Worm (Caenorhabditis elegans): ENCODE results near the gene acl-4.
A peak's percentile ranks its signal among the peaks of the same experiment; 100 is the strongest.

Gene acl-4

DNA sequence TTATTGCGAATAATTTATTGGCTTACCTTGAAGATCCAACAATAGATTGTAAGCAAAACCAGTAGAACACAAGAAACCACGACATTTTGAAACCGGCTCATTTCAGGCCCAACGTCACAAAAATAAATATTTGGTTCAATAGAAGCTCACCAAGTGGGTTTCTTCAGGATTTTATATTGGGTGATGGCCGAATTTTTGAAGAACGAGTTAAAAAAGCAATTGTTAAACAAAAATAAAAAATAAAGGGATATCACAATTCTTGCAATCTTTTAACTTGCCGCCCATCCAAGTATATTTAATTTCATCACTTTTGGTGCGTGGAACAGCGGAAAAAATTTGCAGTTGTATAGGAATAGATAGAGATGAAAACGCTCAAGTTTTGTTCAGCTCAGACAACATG lies 26.6 kb upstream of the acl-4 start, which contains the start of gene T21D9.2:
Gene T21D9.2 (minus strand): TSS at position 101 of the 400 bp plus-strand sequence.
- no peak for TF ChIP-seq pros-1 (tag; optimal IDR thresholded peaks at IDR 0.05)
- no peak for TF ChIP-seq hlh-13 (GFP tag; optimal IDR thresholded peaks at IDR 0.05)
- TF ChIP-seq unc-55 (GFP tag; optimal IDR thresholded peaks at IDR 0.05) = no peak
- no peak for TF ChIP-seq C38D4.7 (GFP tag; optimal IDR thresholded peaks at IDR 0.05)
- TF ChIP-seq unc-42 (tag; optimal IDR thresholded peaks at IDR 0.05) = no peak
- no peak for TF ChIP-seq sox-4 (tag; optimal IDR thresholded peaks at IDR 0.05)
- no peak for TF ChIP-seq odd-2 (tag; optimal IDR thresholded peaks at IDR 0.05)
- no peak for TF ChIP-seq ets-4 (tag; optimal IDR thresholded peaks at IDR 0.05)
- no peak for TF ChIP-seq ceh-14 (tag; optimal IDR thresholded peaks at IDR 0.05)
- TF ChIP-seq ceh-9 (tag; optimal IDR thresholded peaks at IDR 0.05) = no peak
- no peak for TF ChIP-seq fkh-10 (GFP tag; optimal IDR thresholded peaks at IDR 0.05)
- TF ChIP-seq pha-4 (tag; optimal IDR thresholded peaks at IDR 0.05) = no peak
- TF ChIP-seq npax-4 (tag; optimal IDR thresholded peaks at IDR 0.05) = no peak
- no peak for TF ChIP-seq rnt-1 (tag; optimal IDR thresholded peaks at IDR 0.05)

DNA sequence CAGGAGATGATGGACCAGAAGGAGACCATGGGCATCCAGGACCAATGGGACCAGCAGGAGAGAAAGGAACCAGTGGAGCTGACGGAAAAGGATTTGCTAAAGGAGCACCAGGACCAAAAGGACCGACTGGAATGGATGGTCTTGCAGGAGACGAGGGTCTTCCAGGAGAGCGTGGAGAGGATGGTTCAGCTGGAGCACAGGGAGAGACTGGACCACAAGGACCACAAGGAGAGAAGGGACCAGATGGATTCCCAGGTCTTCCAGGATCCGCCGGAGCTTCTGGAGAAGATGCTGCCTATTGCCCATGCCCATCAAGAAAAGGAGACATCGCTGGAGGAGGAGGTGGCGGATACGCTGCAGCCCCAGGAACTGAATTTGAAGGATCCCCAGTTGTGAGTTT lies 23.9 kb upstream of the acl-4 start:
- no peak for TF ChIP-seq Y22D7AL.16 (tag; optimal IDR thresholded peaks at IDR 0.05)
- peak; percentile 14 for TF ChIP-seq syd-9 (tag; optimal IDR thresholded peaks at IDR 0.05)

DNA sequence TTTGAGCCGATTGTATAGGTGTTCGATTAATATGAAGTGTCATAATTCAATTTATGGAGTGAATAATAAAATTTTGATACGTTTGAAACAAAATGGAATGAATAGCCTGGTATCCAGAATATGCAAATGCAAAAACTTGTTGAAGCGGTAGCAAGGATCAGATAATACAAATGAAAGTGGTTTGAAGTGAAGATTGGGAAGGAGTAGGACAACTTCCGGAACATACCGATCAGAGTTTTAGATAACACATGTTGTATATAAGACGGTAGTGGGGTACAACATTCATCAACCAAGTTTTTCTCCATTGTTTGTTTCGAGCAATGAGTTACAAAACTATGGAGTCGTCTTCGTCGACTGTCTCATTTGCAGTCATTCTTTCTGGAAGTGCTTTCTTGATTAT lies 22.9 kb upstream of the acl-4 start, which contains the start of gene col-164:
Gene col-164 (plus strand): TSS at position 301 of the 400 bp plus-strand sequence.
- TF ChIP-seq lin-11 (tag; optimal IDR thresholded peaks at IDR 0.05) = no peak

DNA sequence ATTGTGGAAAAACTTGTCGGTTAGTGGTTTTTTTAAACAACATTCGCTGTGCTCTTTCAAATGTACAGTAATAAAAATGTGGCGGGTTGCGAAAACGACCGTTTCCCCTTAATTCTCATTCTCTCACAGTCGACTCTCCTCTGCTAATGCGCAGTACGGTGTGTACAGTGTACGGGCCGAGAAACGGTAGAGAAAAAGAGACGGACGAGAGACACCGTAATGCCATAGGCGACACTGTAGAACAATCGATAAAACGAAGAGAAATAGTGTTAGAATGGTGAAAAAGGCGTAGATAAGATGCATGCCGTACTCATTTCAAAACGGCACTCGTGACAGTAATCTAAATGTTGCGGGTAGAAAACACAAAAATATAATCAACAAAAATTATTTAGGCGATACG lies 20.2 kb upstream of the acl-4 start:
- TF ChIP-seq mec-3 (tag; optimal IDR thresholded peaks at IDR 0.05; ENCODE audit: borderline replicate concordance) (no peak), ceh-18 (tag; optimal IDR thresholded peaks at IDR 0.05) (no peak), hlh-30 (tag; optimal IDR thresholded peaks at IDR 0.05; ENCODE audit: insufficient read depth) (peak; percentile 54), che-1 (tag; optimal IDR thresholded peaks at IDR 0.05) (no peak), nfya-1 (tag; optimal IDR thresholded peaks at IDR 0.05) (peak; percentile 51), C38D4.7 (GFP tag; optimal IDR thresholded peaks at IDR 0.05) (no peak), elt-2 (tag; optimal IDR thresholded peaks at IDR 0.05) (peak; percentile 54), dmd-4 (tag; optimal IDR thresholded peaks at IDR 0.05; ENCODE audit: borderline replicate concordance) (no peak), ahr-1 (tag; optimal IDR thresholded peaks at IDR 0.05) (no peak), ceh-2 (tag; optimal IDR thresholded peaks at IDR 0.05) (no peak), madf-2 (tag; optimal IDR thresholded peaks at IDR 0.05) (no peak)

DNA sequence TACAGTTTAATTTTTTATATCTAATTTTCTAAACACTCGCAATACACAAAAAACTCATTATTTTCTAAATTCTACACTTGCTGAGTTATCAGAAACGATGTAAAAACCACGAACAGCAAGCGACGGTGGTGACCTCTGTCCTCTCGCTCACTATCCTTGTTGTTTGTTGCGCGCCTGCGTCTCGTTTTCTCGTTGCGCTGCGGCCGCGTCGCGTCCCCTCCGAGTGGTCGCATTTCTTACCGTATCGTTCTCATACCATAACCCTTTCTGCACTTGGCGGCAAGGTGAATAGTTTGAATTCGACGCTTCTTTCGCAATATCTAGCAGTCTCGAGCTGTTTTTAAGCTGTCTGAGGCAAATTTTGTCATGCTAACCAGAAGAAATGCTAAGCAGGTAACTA lies 19.2 kb upstream of the acl-4 start, which contains the start of gene lsy-2:
Gene lsy-2 (plus strand): TSS at position 271 of the 400 bp plus-strand sequence.
- TF ChIP-seq hlh-15 (tag; optimal IDR thresholded peaks at IDR 0.05) = no peak
- no peak for TF ChIP-seq lin-11 (tag; optimal IDR thresholded peaks at IDR 0.05)
- TF ChIP-seq Y22D7AL.16 (tag; optimal IDR thresholded peaks at IDR 0.05) = no peak
- TF ChIP-seq odd-2 (tag; optimal IDR thresholded peaks at IDR 0.05) = no peak
- TF ChIP-seq elt-2 (tag; optimal IDR thresholded peaks at IDR 0.05) = peak; percentile 51
- TF ChIP-seq ztf-16 (tag; optimal IDR thresholded peaks at IDR 0.05) = no peak
- no peak for TF ChIP-seq eyg-1 (tag; optimal IDR thresholded peaks at IDR 0.05)
- TF ChIP-seq fax-1 (tag; optimal IDR thresholded peaks at IDR 0.05) = no peak
- peak; percentile 8 for TF ChIP-seq unc-55 (GFP tag; optimal IDR thresholded peaks at IDR 0.05)
- no peak for TF ChIP-seq hlh-13 (GFP tag; optimal IDR thresholded peaks at IDR 0.05)
- TF ChIP-seq ceh-6 (GFP tag; optimal IDR thresholded peaks at IDR 0.05) = no peak
- no peak for TF ChIP-seq sox-2 (GFP tag; IDR thresholded peaks at IDR 0.05)
- no peak for TF ChIP-seq pha-2 (tag; optimal IDR thresholded peaks at IDR 0.05)
- peak; percentile 37 for TF ChIP-seq pax-1 (tag; optimal IDR thresholded peaks at IDR 0.05)
- TF ChIP-seq pha-4 (tag; optimal IDR thresholded peaks at IDR 0.05) = no peak
- TF ChIP-seq ceh-24 (tag; optimal IDR thresholded peaks at IDR 0.05) = no peak
- no peak for TF ChIP-seq ceh-31 (tag; optimal IDR thresholded peaks at IDR 0.05)
- TF ChIP-seq rnt-1 (tag; optimal IDR thresholded peaks at IDR 0.05) = peak; percentile 26
- TF ChIP-seq ceh-48 (tag; optimal IDR thresholded peaks at IDR 0.05) = no peak
- no peak for TF ChIP-seq fkh-6 (tag; optimal IDR thresholded peaks at IDR 0.05)
- TF ChIP-seq ceh-22 (tag; optimal IDR thresholded peaks at IDR 0.05) = no peak
- TF ChIP-seq ceh-18 (tag; optimal IDR thresholded peaks at IDR 0.05) = peak; percentile 16
- no peak for TF ChIP-seq che-1 (tag; optimal IDR thresholded peaks at IDR 0.05)
- TF ChIP-seq pat-9 (tag; optimal IDR thresholded peaks at IDR 0.05) = no peak
- TF ChIP-seq elt-4 (tag; optimal IDR thresholded peaks at IDR 0.05) = no peak
- TF ChIP-seq C08G9.2 (tag; optimal IDR thresholded peaks at IDR 0.05) = no peak
- no peak for TF ChIP-seq fkh-10 (GFP tag; optimal IDR thresholded peaks at IDR 0.05)
- no peak for TF ChIP-seq ahr-1 (tag; optimal IDR thresholded peaks at IDR 0.05)
- TF ChIP-seq pag-3 (tag; optimal IDR thresholded peaks at IDR 0.05; ENCODE audit: borderline replicate concordance) = no peak

Data from whole organism, late embryonic.